Worm (Caenorhabditis elegans) whole organism, early embryonic: ENCODE data around the gene Y42H9AR.5.

Source experiments
- B0310.2 ChIP-seq: sonication (generic microtip); optimal IDR thresholded peaks from 2 replicates; lab custom pipeline; 2016; ENCODE audit warnings: mild to moderate bottlenecking, missing genetic modification characterization, missing compliant biosample characterization
- F13C5.2 ChIP-seq: sonication (generic microtip); optimal IDR thresholded peaks from 2 replicates; lab custom pipeline; 2017; ENCODE audit warnings: mild to moderate bottlenecking, missing genetic modification characterization, inconsistent platforms, missing compliant biosample characterization
- aly-1 ChIP-seq: sonication (generic microtip); optimal IDR thresholded peaks from 2 replicates; lab custom pipeline; 2016; ENCODE audit warnings: missing genetic modification characterization, missing compliant biosample characterization
- ceh-13 ChIP-seq: fragments of 200-800 bp; sonication (Bioruptor generic); optimal IDR thresholded peaks from 2 replicates; lab custom pipeline; 2018; ENCODE audit warnings: mild to moderate bottlenecking, missing genetic modification characterization, missing compliant biosample characterization
- hmbx-1 ChIP-seq: sonication (generic microtip); optimal IDR thresholded peaks from 2 replicates; lab custom pipeline; 2016; ENCODE audit warnings: mild to moderate bottlenecking, missing genetic modification characterization, missing compliant biosample characterization
- hmg-4 ChIP-seq: fragments of 200-800 bp; sonication (Bioruptor generic); optimal IDR thresholded peaks from 2 replicates; lab custom pipeline; 2018; ENCODE audit warnings: mild to moderate bottlenecking, missing genetic modification characterization, missing compliant biosample characterization
- scrt-1 ChIP-seq: fragments of 200-800 bp; sonication (Bioruptor generic); IDR thresholded peaks from 2 replicates; pipeline ENCODE4 v1.3.6; 2022; ENCODE audit warnings: missing genetic modification characterization, missing compliant biosample characterization
- sea-1 ChIP-seq: fragments of 200-800 bp; sonication (Bioruptor generic); conservative IDR thresholded peaks from 2 replicates; pipeline ENCODE4 v1.3.6; 2022; ENCODE audit warnings: missing genetic modification characterization, missing compliant biosample characterization
- tbx-11 ChIP-seq: fragments of 200-800 bp; sonication (Bioruptor generic); IDR thresholded peaks from 2 replicates; pipeline ENCODE4 v1.3.6; 2022; ENCODE audit warnings: missing genetic modification characterization, missing compliant biosample characterization
- tbx-37 ChIP-seq: fragments of 200-800 bp; sonication (Bioruptor generic); conservative IDR thresholded peaks from 2 replicates; pipeline ENCODE4 v1.3.6; 2022; ENCODE audit warnings: missing genetic modification reagents, missing genetic modification characterization, missing compliant biosample characterization
- tra-4 ChIP-seq: sonication (generic microtip); optimal IDR thresholded peaks from 2 replicates; lab custom pipeline; 2017; ENCODE audit warnings: missing genetic modification characterization, missing compliant biosample characterization

DNA sequence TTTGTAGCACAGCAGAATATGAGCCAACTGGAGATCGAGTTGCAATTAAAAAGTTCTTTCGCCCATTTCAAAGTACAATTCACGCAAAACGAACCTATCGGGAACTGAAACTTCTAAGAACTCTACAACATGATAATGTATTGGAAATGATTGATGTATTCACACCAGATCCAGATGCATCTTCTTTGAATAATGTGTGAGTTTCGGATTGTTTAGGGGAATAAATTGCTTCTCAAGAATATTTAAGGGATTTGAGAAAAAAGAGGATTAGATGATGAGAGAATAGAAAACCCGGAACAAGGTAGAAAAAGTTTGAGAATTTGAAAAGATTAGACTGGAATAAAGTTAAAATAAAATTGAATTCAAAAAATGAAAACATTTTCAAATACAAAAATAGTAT, 42.0 kb downstream of the Y42H9AR.5 start:
- TF ChIP-seq F13C5.2 (no peak), scrt-1 (GFP tag; lab: Robert Waterston, UW) (no peak), aly-1 (tag; lab: Kevin White, UChicago) (no peak), ceh-13 (GFP tag; lab: Kevin White, UChicago) (no peak), tbx-37 (GFP tag; lab: Robert Waterston, UW) (no peak), tbx-11 (no peak), sea-1 (GFP tag; lab: Robert Waterston, UW) (no peak), tra-4 (tag; lab: Kevin White, UChicago) (no peak), hmbx-1 (no peak), B0310.2 (tag; lab: Kevin White, UChicago) (no peak), hmg-4 (GFP tag; lab: Kevin White, UChicago) (no peak)
